Fruit fly (Drosophila melanogaster) whole organism, prepupa: ENCODE measurements around the gene CG31068.
A peak's percentile ranks its signal among the peaks of the same experiment; 100 is the strongest.

ENCODE experiments used
- Blimp-1 ChIP-seq: fragments of 200-800 bp; sonication (Bioruptor generic); optimal IDR thresholded peaks from 3 replicates; lab custom pipeline; 2017; ENCODE audit warnings: missing biosample characterization, missing genetic modification characterization, mild to moderate bottlenecking, moderate library complexity, missing genetic modification reagents
- CG10631 ChIP-seq: fragments of 200-800 bp; sonication (Bioruptor generic); optimal IDR thresholded peaks from 2 replicates; lab custom pipeline; 2016; ENCODE audit warnings: missing biosample characterization, missing genetic modification characterization
- CG10669 ChIP-seq: fragments of 200-800 bp; sonication (Bioruptor generic); optimal IDR thresholded peaks from 3 replicates; lab custom pipeline; 2018; ENCODE audit warnings: missing biosample characterization, mild to moderate bottlenecking, missing genetic modification characterization, moderate library complexity
- CG11294 ChIP-seq: fragments of 200-800 bp; sonication (Bioruptor generic); IDR thresholded peaks from 2 replicates; pipeline ENCODE4 v1.3.6; 2022; ENCODE audit warnings: missing biosample characterization, missing genetic modification characterization
- CG11762 ChIP-seq: fragments of 200-800 bp; sonication (Bioruptor generic); optimal IDR thresholded peaks from 3 replicates; lab custom pipeline; 2016; ENCODE audit warnings: missing biosample characterization, missing genetic modification characterization; ENCODE audit not compliant: insufficient read depth
- CG11902 ChIP-seq: fragments of 200-800 bp; sonication (Bioruptor generic); optimal IDR thresholded peaks from 3 replicates; lab custom pipeline; 2016; ENCODE audit warnings: missing biosample characterization, missing genetic modification characterization
- CG1621 ChIP-seq: fragments of 200-800 bp; sonication (Bioruptor generic); optimal IDR thresholded peaks from 3 replicates; lab custom pipeline; 2018; ENCODE audit warnings: missing biosample characterization, mild to moderate bottlenecking, missing genetic modification characterization
- CG16779 ChIP-seq: fragments of 200-800 bp; sonication (Bioruptor generic); optimal IDR thresholded peaks from 3 replicates; lab custom pipeline; 2017; ENCODE audit warnings: missing biosample characterization, mild to moderate bottlenecking, missing genetic modification characterization
- CG3032 ChIP-seq: fragments of 200-800 bp; optimal IDR thresholded peaks from 2 replicates; lab custom pipeline; 2019; ENCODE audit warnings: missing biosample characterization, mild to moderate bottlenecking, missing genetic modification characterization, moderate library complexity
- CG32006 ChIP-seq: fragments of 200-800 bp; sonication (Bioruptor generic); optimal IDR thresholded peaks from 3 replicates; lab custom pipeline; 2017; ENCODE audit warnings: missing biosample characterization, mild to moderate bottlenecking, missing genetic modification characterization
- CG34406 ChIP-seq: fragments of 200-800 bp; sonication (Bioruptor generic); optimal IDR thresholded peaks from 3 replicates; lab custom pipeline; 2016; ENCODE audit warnings: missing biosample characterization, missing genetic modification characterization
- CG3919 ChIP-seq: fragments of 200-800 bp; sonication (Bioruptor generic); optimal IDR thresholded peaks from 3 replicates; lab custom pipeline; 2016; ENCODE audit warnings: missing biosample characterization, missing genetic modification characterization
- CG4318 ChIP-seq: fragments of 200-800 bp; sonication (Bioruptor generic); optimal IDR thresholded peaks from 3 replicates; lab custom pipeline; 2017; ENCODE audit warnings: missing biosample characterization, mild to moderate bottlenecking, missing genetic modification characterization
- CG6163 ChIP-seq: fragments of 200-800 bp; sonication (Bioruptor generic); IDR thresholded peaks from 3 replicates; pipeline ENCODE4 v1.3.6; 2022; ENCODE audit warnings: missing biosample characterization, missing genetic modification characterization
- CG6792 ChIP-seq: fragments of 200-800 bp; sonication (Bioruptor generic); optimal IDR thresholded peaks from 3 replicates; lab custom pipeline; 2016; ENCODE audit warnings: missing biosample characterization, missing genetic modification characterization
- CG6808 ChIP-seq: fragments of 200-800 bp; sonication (Bioruptor generic); optimal IDR thresholded peaks from 3 replicates; lab custom pipeline; 2017; ENCODE audit warnings: missing biosample characterization, missing genetic modification characterization, mild to moderate bottlenecking, moderate library complexity, missing genetic modification reagents
- CG6854 ChIP-seq: fragments of 200-800 bp; sonication (Bioruptor generic); optimal IDR thresholded peaks from 2 replicates; lab custom pipeline; 2017; ENCODE audit warnings: missing biosample characterization, mild to moderate bottlenecking, missing genetic modification characterization
- CG7368 ChIP-seq: fragments of 200-800 bp; sonication (Bioruptor generic); optimal IDR thresholded peaks from 3 replicates; lab custom pipeline; 2016; ENCODE audit warnings: missing biosample characterization, missing genetic modification characterization
- CG8119 ChIP-seq: fragments of 200-800 bp; sonication (Bioruptor generic); IDR thresholded peaks from 3 replicates; pipeline ENCODE4 v1.3.6; 2022; ENCODE audit warnings: missing biosample characterization, missing genetic modification characterization
- CG8319 ChIP-seq: fragments of 200-800 bp; sonication (Bioruptor generic); optimal IDR thresholded peaks from 3 replicates; lab custom pipeline; 2016; ENCODE audit warnings: missing biosample characterization, missing genetic modification characterization
- CG9139 ChIP-seq: fragments of 200-800 bp; sonication (Bioruptor generic); optimal IDR thresholded peaks from 3 replicates; lab custom pipeline; 2017; ENCODE audit warnings: missing biosample characterization, mild to moderate bottlenecking, missing genetic modification characterization
- Eip78C ChIP-seq: fragments of 200-800 bp; sonication (Bioruptor generic); peaks from one replicate; lab custom pipeline; 2016; ENCODE audit warnings: missing biosample characterization, missing genetic modification characterization
- Eip93F ChIP-seq: fragments of 200-800 bp; sonication (Bioruptor generic); optimal IDR thresholded peaks from 2 replicates; lab custom pipeline; 2016; ENCODE audit warnings: missing biosample characterization, mild to moderate bottlenecking, missing genetic modification characterization
- Ets21C ChIP-seq: fragments of 200-800 bp; sonication (Bioruptor generic); optimal IDR thresholded peaks from 3 replicates; lab custom pipeline; 2016; ENCODE audit warnings: missing biosample characterization, missing genetic modification characterization
- Ets96B ChIP-seq: fragments of 200-800 bp; optimal IDR thresholded peaks from 2 replicates; lab custom pipeline; 2019; ENCODE audit warnings: missing biosample characterization, mild to moderate bottlenecking, missing genetic modification characterization, moderate library complexity
- Gug ChIP-seq: fragments of 200-800 bp; sonication (Bioruptor generic); IDR thresholded peaks from 2 replicates; pipeline ENCODE4 v1.3.6; 2022; ENCODE audit warnings: missing biosample characterization, missing genetic modification characterization
- Hr38 ChIP-seq: sonication (Bioruptor generic); optimal IDR thresholded peaks from 2 replicates; lab custom pipeline; 2016; ENCODE audit warnings: missing biosample characterization, missing genetic modification characterization
- Hr39 ChIP-seq: fragments of 200-800 bp; sonication (Bioruptor generic); optimal IDR thresholded peaks from 2 replicates; lab custom pipeline; 2016; ENCODE audit warnings: missing biosample characterization, missing genetic modification characterization
- Hr4 ChIP-seq: fragments of 200-800 bp; sonication (Bioruptor generic); optimal IDR thresholded peaks from 3 replicates; lab custom pipeline; 2016; ENCODE audit warnings: missing biosample characterization, missing genetic modification characterization
- Lpt ChIP-seq: fragments of 200-800 bp; sonication (Bioruptor generic); optimal IDR thresholded peaks from 3 replicates; lab custom pipeline; 2016; ENCODE audit warnings: missing biosample characterization, missing genetic modification characterization
- Met ChIP-seq: fragments of 200-800 bp; sonication (Bioruptor generic); optimal IDR thresholded peaks from 3 replicates; lab custom pipeline; 2016; ENCODE audit warnings: missing biosample characterization, missing genetic modification characterization
- Smox ChIP-seq: fragments of 200-800 bp; sonication (Bioruptor generic); optimal IDR thresholded peaks from 3 replicates; lab custom pipeline; 2016; ENCODE audit warnings: missing biosample characterization, missing genetic modification characterization
- Sox102F ChIP-seq: fragments of 200-800 bp; sonication (Bioruptor generic); optimal IDR thresholded peaks from 2 replicates; lab custom pipeline; 2016; ENCODE audit warnings: missing biosample characterization, mild to moderate bottlenecking, missing genetic modification characterization
- Sox14 ChIP-seq: fragments of 200-800 bp; sonication (Bioruptor generic); optimal IDR thresholded peaks from 3 replicates; lab custom pipeline; 2016; ENCODE audit warnings: missing biosample characterization, missing genetic modification characterization
- Sox15 ChIP-seq: fragments of 200-800 bp; sonication (Bioruptor generic); optimal IDR thresholded peaks from 3 replicates; lab custom pipeline; 2016; ENCODE audit warnings: missing biosample characterization, missing genetic modification characterization
- achi ChIP-seq: fragments of 200-800 bp; sonication (Bioruptor generic); optimal IDR thresholded peaks from 3 replicates; lab custom pipeline; 2016; ENCODE audit warnings: missing biosample characterization, missing genetic modification characterization
- acj6 ChIP-seq: fragments of 200-800 bp; sonication (Bioruptor generic); optimal IDR thresholded peaks from 3 replicates; lab custom pipeline; 2016; ENCODE audit warnings: missing biosample characterization, missing genetic modification characterization
- cyc ChIP-seq: fragments of 200-800 bp; sonication (Bioruptor generic); optimal IDR thresholded peaks from 3 replicates; lab custom pipeline; 2016; ENCODE audit warnings: missing biosample characterization, missing genetic modification characterization
- dac ChIP-seq: fragments of 200-800 bp; sonication (Bioruptor generic); optimal IDR thresholded peaks from 2 replicates; lab custom pipeline; 2017; ENCODE audit warnings: missing biosample characterization, mild to moderate bottlenecking, missing genetic modification characterization
- dsx ChIP-seq: fragments of 200-800 bp; optimal IDR thresholded peaks from 3 replicates; lab custom pipeline; 2019; ENCODE audit warnings: missing biosample characterization, mild to moderate bottlenecking, missing genetic modification characterization, moderate library complexity; ENCODE audit not compliant: poor library complexity, severe bottlenecking
- eg ChIP-seq: fragments of 200-800 bp; sonication (Bioruptor generic); IDR thresholded peaks from 3 replicates; pipeline ENCODE4 v1.3.6; 2022; ENCODE audit warnings: missing biosample characterization, missing genetic modification characterization
- esn ChIP-seq: fragments of 200-800 bp; sonication (Bioruptor generic); optimal IDR thresholded peaks from 2 replicates; lab custom pipeline; 2016; ENCODE audit warnings: missing biosample characterization, mild to moderate bottlenecking, missing genetic modification characterization, moderate library complexity
- fd59A ChIP-seq: fragments of 200-800 bp; sonication (Bioruptor generic); optimal IDR thresholded peaks from 2 replicates; lab custom pipeline; 2017; ENCODE audit warnings: missing biosample characterization, mild to moderate bottlenecking, missing genetic modification characterization, missing genetic modification reagents
- fd85E ChIP-seq: fragments of 200-800 bp; sonication (Bioruptor generic); optimal IDR thresholded peaks from 3 replicates; lab custom pipeline; 2016; ENCODE audit warnings: missing biosample characterization, missing genetic modification characterization
- fkh ChIP-seq: fragments of 200-800 bp; sonication (Bioruptor generic); optimal IDR thresholded peaks from 3 replicates; lab custom pipeline; 2017; ENCODE audit warnings: missing biosample characterization, mild to moderate bottlenecking, missing genetic modification characterization, moderate library complexity
- lz ChIP-seq: fragments of 200-800 bp; sonication (Bioruptor generic); optimal IDR thresholded peaks from 3 replicates; lab custom pipeline; 2016; ENCODE audit warnings: missing biosample characterization, missing genetic modification characterization
- net ChIP-seq: fragments of 200-800 bp; sonication (Bioruptor generic); optimal IDR thresholded peaks from 3 replicates; lab custom pipeline; 2016; ENCODE audit warnings: missing biosample characterization, missing genetic modification characterization
- pdm3 ChIP-seq: fragments of 200-800 bp; sonication (Bioruptor generic); optimal IDR thresholded peaks from 3 replicates; lab custom pipeline; 2016; ENCODE audit warnings: missing biosample characterization, missing genetic modification characterization
- salr ChIP-seq, 2 experiments: fragments of 200-800 bp; sonication (Bioruptor generic); optimal IDR thresholded peaks; 3 replicates each; lab custom pipeline; 2016 to 2018; ENCODE audit warnings: missing biosample characterization in 2 of 2, missing genetic modification characterization in 2 of 2, mild to moderate bottlenecking in 1 of 2
- ss ChIP-seq, 2 experiments: fragments of 200-800 bp; sonication (Bioruptor generic); optimal IDR thresholded peaks; 2 replicates in 1 of 2; 3 replicates in 1 of 2; lab custom pipeline; 2017 to 2018; ENCODE audit warnings: mild to moderate bottlenecking in 2 of 2, missing biosample characterization in 2 of 2, missing genetic modification characterization in 2 of 2, moderate library complexity in 1 of 2
- svp ChIP-seq: fragments of 200-800 bp; sonication (Bioruptor generic); peaks from one replicate; lab custom pipeline; 2016; ENCODE audit warnings: missing biosample characterization, missing genetic modification characterization

The CG31068 gene

dm6 chr3R:27217465-27218059 is 15.9 kb upstream of the CG31068 start:
- no peak for TF ChIP-seq CG1621 (tag; lab: Kevin White, UChicago)
- peak; percentile 81 for TF ChIP-seq esn (GFP tag; lab: Kevin White, UChicago)
- TF ChIP-seq Eip93F = peak; percentile 64
- peak; percentile 45 for TF ChIP-seq Hr39
- peak; percentile 60 for TF ChIP-seq net (GFP tag; lab: Kevin White, UChicago)
- peak; percentile 54 for TF ChIP-seq Sox102F (GFP tag; lab: Kevin White, UChicago)
- peak; percentile 56 for TF ChIP-seq CG11902 (GFP tag; lab: Kevin White, UChicago)
- peak; percentile 64 for TF ChIP-seq lz (GFP tag; lab: Kevin White, UChicago)
- peak; percentile 63 for TF ChIP-seq Sox14 (GFP tag; lab: Kevin White, UChicago)
- peak; percentile 77 for TF ChIP-seq CG3919 (GFP tag; lab: Kevin White, UChicago)
- TF ChIP-seq Blimp-1 (GFP tag; lab: Kevin White, UChicago) = peak; percentile 43
- TF ChIP-seq Eip78C = peak; percentile 94
- TF ChIP-seq CG16779 (tag; lab: Kevin White, UChicago) = peak; percentile 37
- TF ChIP-seq CG34406 (GFP tag; lab: Kevin White, UChicago) = peak; percentile 74
- TF ChIP-seq fd85E = no peak
- peak; percentile 32 for TF ChIP-seq Ets21C (GFP tag; lab: Kevin White, UChicago)
- TF ChIP-seq Smox (GFP tag; lab: Kevin White, UChicago) = peak; percentile 73
- no peak for TF ChIP-seq Hr38 (GFP tag; lab: Kevin White, UChicago)
- 0 out of 3 replicates have a peak, but pooled peaks have one; percentile 22 for TF ChIP-seq eg (GFP tag; lab: Robert Waterston, UW)
- TF ChIP-seq CG6854 (GFP tag; lab: Kevin White, UChicago) = peak; percentile 40
- peak; percentile 87 for TF ChIP-seq svp (GFP tag; lab: Kevin White, UChicago)
- peak; percentile 59 for TF ChIP-seq Hr4
- TF ChIP-seq CG7368 = peak; percentile 47
- TF ChIP-seq Sox15 = peak; percentile 21
- TF ChIP-seq dac (GFP tag; lab: Kevin White, UChicago) = no peak
- peak; percentile 48 for TF ChIP-seq cyc (GFP tag; lab: Kevin White, UChicago)
- peak; percentile 78 for TF ChIP-seq Met
- TF ChIP-seq CG32006 (GFP tag; lab: Kevin White, UChicago) = peak; percentile 77
- TF ChIP-seq salr (GFP tag; optimal IDR thresholded peaks at IDR 0.05; lab: Kevin White, UChicago) = peak in 1 of 2 experiments; percentile 71
- TF ChIP-seq CG6163 (GFP tag; lab: Robert Waterston, UW) = peak; percentile 36; the same call in 2 of the 3 replicates
- peak; percentile 63 for TF ChIP-seq CG11762 (GFP tag; lab: Kevin White, UChicago)
- TF ChIP-seq dsx (GFP tag; lab: Kevin White, UChicago) = peak; percentile 64
- TF ChIP-seq CG10631 (GFP tag; lab: Kevin White, UChicago) = peak; percentile 76
- TF ChIP-seq CG6792 (GFP tag; lab: Kevin White, UChicago) = peak; percentile 73
- peak; percentile 73 for TF ChIP-seq CG8119 (GFP tag; lab: Robert Waterston, UW)
- TF ChIP-seq Gug (GFP tag; lab: Robert Waterston, UW) = peak; percentile 37; the same call in 1 of the 2 replicates
- TF ChIP-seq ss (GFP tag; optimal IDR thresholded peaks at IDR 0.05; lab: Kevin White, UChicago) = peak; percentile 66 to 74
- TF ChIP-seq CG8319 (GFP tag; lab: Kevin White, UChicago) = no peak
- peak; percentile 48 for TF ChIP-seq Lpt (GFP tag; lab: Kevin White, UChicago)
- peak; percentile 27; the same call in 1 of the 2 replicates for TF ChIP-seq CG11294 (GFP tag; lab: Robert Waterston, UW)
- peak; percentile 74 for TF ChIP-seq achi
- TF ChIP-seq Ets96B (tag; lab: Kevin White, UChicago) = peak; percentile 79
- TF ChIP-seq fkh = no peak
- peak; percentile 41 for TF ChIP-seq fd59A (GFP tag; lab: Kevin White, UChicago)
- TF ChIP-seq CG10669 (GFP tag; lab: Kevin White, UChicago) = peak; percentile 55
- peak; percentile 70 for TF ChIP-seq CG6808 (GFP tag; lab: Kevin White, UChicago)
- TF ChIP-seq acj6 = peak; percentile 74
- TF ChIP-seq CG3032 (tag; lab: Kevin White, UChicago) = peak; percentile 69
- TF ChIP-seq CG9139 (GFP tag; lab: Kevin White, UChicago) = peak; percentile 49
- TF ChIP-seq CG4318 (GFP tag; lab: Kevin White, UChicago) = peak; percentile 12
- TF ChIP-seq pdm3 (GFP tag; lab: Kevin White, UChicago) = peak; percentile 69
